Fruit fly (Drosophila melanogaster) whole organism, pupa: ENCODE measurements around the gene CG17237.

Experiments
- CG4496 ChIP-seq: fragments of 200-800 bp; sonication (Bioruptor generic); IDR thresholded peaks from 3 replicates; pipeline ENCODE4 v1.3.6; 2022; ENCODE audit warnings: missing biosample characterization, missing genetic modification characterization
- Snoo ChIP-seq: fragments of 200-800 bp; sonication (Bioruptor generic); optimal IDR thresholded peaks from 3 replicates; lab custom pipeline; 2017; ENCODE audit warnings: missing biosample characterization, mild to moderate bottlenecking, missing genetic modification characterization, inconsistent platforms

DNA sequence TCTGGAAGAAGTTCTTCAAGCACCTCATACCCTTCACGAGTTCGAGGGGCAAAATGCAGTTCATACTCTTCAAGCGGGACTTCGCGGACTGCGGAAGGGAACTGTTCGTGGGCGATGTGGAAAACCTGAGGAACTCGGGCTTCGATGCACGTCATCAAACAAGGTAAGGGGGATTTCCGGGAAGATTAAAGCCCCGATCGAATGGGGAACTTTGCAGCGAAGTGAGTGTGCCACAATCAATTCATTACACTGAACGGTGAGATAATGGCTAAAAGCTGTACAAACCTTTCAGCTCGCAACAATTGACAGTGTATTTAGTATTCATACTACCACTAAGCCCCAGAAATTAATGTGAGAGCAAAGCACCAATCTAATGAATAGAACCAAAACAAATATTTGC lies 46.4 kb downstream of the CG17237 start:
- TF ChIP-seq CG4496 (GFP tag; lab: Robert Waterston, UW) (no peak), Snoo (tag; lab: Kevin White, UChicago) (no peak)
